Fruit fly (Drosophila melanogaster) whole organism, embryonic: ENCODE results near the gene CG31029.
A peak's percentile ranks its signal among the peaks of the same experiment; 100 is the strongest.

Experiments used
- Atf3 ChIP-seq: fragments of 200-800 bp; sonication (Bioruptor generic); optimal IDR thresholded peaks from 3 replicates; lab custom pipeline; 2016; ENCODE audit warnings: missing biosample characterization, missing genetic modification characterization
- B-H1 ChIP-seq: fragments of 200-800 bp; sonication (Bioruptor generic); IDR thresholded peaks from 3 replicates; pipeline ENCODE4 v1.3.6; 2022; ENCODE audit warnings: missing biosample characterization, missing genetic modification characterization
- CG10565 ChIP-seq: fragments of 200-800 bp; sonication (Bioruptor generic); optimal IDR thresholded peaks from 3 replicates; lab custom pipeline; 2016; ENCODE audit warnings: missing biosample characterization, mild to moderate bottlenecking, missing genetic modification characterization
- CG12155 ChIP-seq: fragments of 200-800 bp; sonication (Bioruptor generic); optimal IDR thresholded peaks from 3 replicates; lab custom pipeline; 2016; ENCODE audit warnings: missing biosample characterization, missing genetic modification characterization
- CG13775 ChIP-seq: fragments of 200-800 bp; sonication (Bioruptor generic); optimal IDR thresholded peaks from 3 replicates; lab custom pipeline; 2017; ENCODE audit warnings: missing biosample characterization, mild to moderate bottlenecking, missing genetic modification characterization
- CG14965 ChIP-seq: fragments of 200-800 bp; sonication (Bioruptor generic); optimal IDR thresholded peaks from 2 replicates; lab custom pipeline; 2016; ENCODE audit warnings: missing biosample characterization, missing genetic modification characterization, borderline replicate concordance
- CG17359 ChIP-seq: fragments of 200-800 bp; sonication (Bioruptor generic); optimal IDR thresholded peaks from 3 replicates; lab custom pipeline; 2018; ENCODE audit warnings: missing biosample characterization, mild to moderate bottlenecking, missing genetic modification characterization, moderate library complexity
- CG18764 ChIP-seq: fragments of 200-800 bp; sonication (Bioruptor generic); optimal IDR thresholded peaks from 3 replicates; lab custom pipeline; 2016; ENCODE audit warnings: missing biosample characterization, missing genetic modification characterization
- CG33213 ChIP-seq: fragments of 200-800 bp; sonication (Bioruptor generic); optimal IDR thresholded peaks from 3 replicates; lab custom pipeline; 2016; ENCODE audit warnings: missing biosample characterization, missing genetic modification characterization
- CG4617 ChIP-seq: fragments of 200-800 bp; sonication (Bioruptor generic); optimal IDR thresholded peaks from 3 replicates; lab custom pipeline; 2016; ENCODE audit warnings: missing biosample characterization, missing genetic modification characterization, borderline replicate concordance
- CG7357 ChIP-seq: fragments of 200-800 bp; sonication (Bioruptor generic); IDR thresholded peaks from 3 replicates; pipeline ENCODE4 v1.3.6; 2022; ENCODE audit warnings: missing biosample characterization, missing genetic modification characterization
- CG7372 ChIP-seq: fragments of 200-800 bp; sonication (Bioruptor generic); IDR thresholded peaks from 2 replicates; pipeline ENCODE4 v1.3.6; 2022; ENCODE audit warnings: missing biosample characterization, missing genetic modification characterization
- CG8359 ChIP-seq: fragments of 200-800 bp; sonication (Bioruptor generic); optimal IDR thresholded peaks from 2 replicates; lab custom pipeline; 2017; ENCODE audit warnings: missing biosample characterization, mild to moderate bottlenecking, missing genetic modification characterization, borderline replicate concordance
- CG8478 ChIP-seq: fragments of >200 bp; optimal IDR thresholded peaks from 2 replicates; lab custom pipeline; 2018
- CG8765 ChIP-seq: fragments of 200-800 bp; sonication (Bioruptor generic); IDR thresholded peaks from 2 replicates; pipeline ENCODE4 v1.3.6; 2022; ENCODE audit warnings: missing biosample characterization, missing genetic modification characterization
- CG9437 ChIP-seq: fragments of 200-800 bp; sonication (Bioruptor generic); optimal IDR thresholded peaks from 2 replicates; lab custom pipeline; 2018; ENCODE audit warnings: missing biosample characterization, mild to moderate bottlenecking, missing genetic modification characterization
- CTCF ChIP-seq: fragments of 200-800 bp; sonication (Bioruptor generic); optimal IDR thresholded peaks from 2 replicates; lab custom pipeline; 2017; ENCODE audit warnings: missing biosample characterization, mild to moderate bottlenecking, missing genetic modification characterization, moderate library complexity
- CkIIα-i1 ChIP-seq: fragments of 200-800 bp; sonication (Bioruptor generic); IDR thresholded peaks from 2 replicates; pipeline ENCODE4 v1.3.6; 2022; ENCODE audit warnings: missing biosample characterization, missing genetic modification characterization
- Dll ChIP-seq: fragments of 200-800 bp; sonication (Bioruptor generic); IDR thresholded peaks from 4 replicates; pipeline ENCODE4 v1.3.6; 2022; ENCODE audit warnings: missing biosample characterization, missing genetic modification characterization; ENCODE audit not compliant: partially characterized antibody
- Doc2 ChIP-seq: fragments of 200-800 bp; sonication (Bioruptor generic); IDR thresholded peaks from 2 replicates; pipeline ENCODE4 v1.3.6; 2022; ENCODE audit warnings: missing biosample characterization, missing genetic modification characterization
- Fer2 ChIP-seq: fragments of 200-800 bp; sonication (Bioruptor generic); optimal IDR thresholded peaks from 2 replicates; lab custom pipeline; 2018; ENCODE audit warnings: missing biosample characterization, mild to moderate bottlenecking, missing genetic modification characterization, moderate library complexity
- HLH54F ChIP-seq: fragments of 200-800 bp; sonication (Bioruptor generic); optimal IDR thresholded peaks from 3 replicates; lab custom pipeline; 2016; ENCODE audit warnings: missing biosample characterization, missing genetic modification characterization
- Hr39 ChIP-seq: fragments of >200 bp; optimal IDR thresholded peaks from 2 replicates; lab custom pipeline; 2017
- Hr51 ChIP-seq, 2 experiments: fragments of 200-800 bp; sonication (Bioruptor generic); optimal IDR thresholded peaks; 2 replicates in 1 of 2; 3 replicates in 1 of 2; lab custom pipeline; 2016 to 2018; ENCODE audit warnings: missing biosample characterization in 2 of 2, missing genetic modification characterization in 2 of 2, mild to moderate bottlenecking in 1 of 2, moderate library complexity in 1 of 2
- NK7.1 ChIP-seq: fragments of 200-800 bp; sonication (Bioruptor generic); optimal IDR thresholded peaks from 3 replicates; lab custom pipeline; 2016; ENCODE audit warnings: missing biosample characterization, missing genetic modification characterization
- Optix ChIP-seq: fragments of 200-800 bp; sonication (Bioruptor generic); IDR thresholded peaks from 3 replicates; pipeline ENCODE4 v1.3.6; 2022; ENCODE audit warnings: missing biosample characterization, missing genetic modification characterization
- Sry-β ChIP-seq: fragments of 200-800 bp; sonication (Bioruptor generic); optimal IDR thresholded peaks from 2 replicates; lab custom pipeline; 2018; ENCODE audit warnings: missing biosample characterization, mild to moderate bottlenecking, missing genetic modification characterization, moderate library complexity
- Stat92E ChIP-seq, 3 experiments: fragments of >200 bp in 2 of 3; fragments of 200-800 bp in 1 of 3; sonication (Bioruptor generic) in 1 of 3; optimal IDR thresholded peaks; 2 replicates each; lab custom pipeline; 2017 to 2019; ENCODE audit warnings: missing biosample characterization in 3 of 3, missing genetic modification characterization in 3 of 3, mild to moderate bottlenecking in 1 of 3, moderate library complexity in 1 of 3
- Taf1 ChIP-seq: fragments of 200-800 bp; sonication (Bioruptor generic); IDR thresholded peaks from 2 replicates; pipeline ENCODE4 v1.3.6; 2022; ENCODE audit warnings: missing biosample characterization, missing genetic modification characterization
- Trl ChIP-seq, 3 experiments: fragments of >200 bp in 2 of 3; fragments of 200-800 bp in 1 of 3; sonication (Bioruptor generic) in 1 of 3; optimal IDR thresholded peaks; 2 replicates in 1 of 3; 3 replicates in 2 of 3; lab custom pipeline; 2016 to 2017; ENCODE audit warnings: missing biosample characterization in 1 of 3, missing genetic modification characterization in 1 of 3
- Xbp1 ChIP-seq: fragments of 200-800 bp; sonication (Bioruptor generic); optimal IDR thresholded peaks from 3 replicates; lab custom pipeline; 2016; ENCODE audit warnings: missing biosample characterization, mild to moderate bottlenecking, missing genetic modification characterization
- br ChIP-seq: fragments of >200 bp; optimal IDR thresholded peaks from 2 replicates; lab custom pipeline; 2017
- bsh ChIP-seq, 2 experiments: fragments of 200-800 bp; sonication (Bioruptor generic); optimal IDR thresholded peaks; 2 replicates each; lab custom pipeline; 2017 to 2018; ENCODE audit warnings: mild to moderate bottlenecking in 2 of 2, missing biosample characterization in 2 of 2, missing genetic modification characterization in 2 of 2, moderate library complexity in 1 of 2
- caup ChIP-seq: fragments of 200-800 bp; sonication (Bioruptor generic); optimal IDR thresholded peaks from 3 replicates; lab custom pipeline; 2017; ENCODE audit warnings: missing biosample characterization, mild to moderate bottlenecking, missing genetic modification characterization, moderate library complexity; ENCODE audit not compliant: severe bottlenecking
- crp ChIP-seq, 2 experiments: fragments of 200-800 bp; sonication (Bioruptor generic); optimal IDR thresholded peaks; 2 replicates in 1 of 2; 3 replicates in 1 of 2; lab custom pipeline; 2017; ENCODE audit warnings: missing biosample characterization in 2 of 2, missing genetic modification characterization in 2 of 2, mild to moderate bottlenecking in 1 of 2, moderate library complexity in 1 of 2
- dm ChIP-seq: fragments of 200-800 bp; sonication (Bioruptor generic); optimal IDR thresholded peaks from 3 replicates; lab custom pipeline; 2016; ENCODE audit warnings: missing biosample characterization, missing genetic modification characterization
- ftz-f1 ChIP-seq: fragments of 200-800 bp; sonication (Bioruptor generic); optimal IDR thresholded peaks from 2 replicates; lab custom pipeline; 2016; ENCODE audit warnings: missing biosample characterization, missing genetic modification characterization
- kay ChIP-seq: fragments of 200-800 bp; sonication (Bioruptor generic); optimal IDR thresholded peaks from 2 replicates; lab custom pipeline; 2016; ENCODE audit warnings: missing biosample characterization, missing genetic modification characterization
- lab ChIP-seq: fragments of 200-800 bp; sonication (Bioruptor generic); optimal IDR thresholded peaks from 3 replicates; lab custom pipeline; 2017; ENCODE audit warnings: missing biosample characterization, missing genetic modification characterization, mild to moderate bottlenecking, moderate library complexity, missing genetic modification reagents
- mirr ChIP-seq: fragments of 200-800 bp; sonication (Bioruptor generic); optimal IDR thresholded peaks from 3 replicates; lab custom pipeline; 2018; ENCODE audit warnings: missing biosample characterization, mild to moderate bottlenecking, missing genetic modification characterization
- otp ChIP-seq: fragments of 200-800 bp; sonication (Bioruptor generic); IDR thresholded peaks from 3 replicates; pipeline ENCODE4, ENCODE4 v1.3.6; 2022; ENCODE audit warnings: missing biosample characterization, missing genetic modification characterization
- peb ChIP-seq: fragments of 200-800 bp; sonication (Bioruptor generic); IDR thresholded peaks from 2 replicates; pipeline ENCODE4 v1.3.6; 2022; ENCODE audit warnings: missing biosample characterization, missing genetic modification characterization
- psq ChIP-seq: fragments of 200-800 bp; sonication (Bioruptor generic); optimal IDR thresholded peaks from 2 replicates; lab custom pipeline; 2017; ENCODE audit warnings: missing biosample characterization, missing genetic modification characterization
- rib ChIP-seq: fragments of 200-800 bp; sonication (Bioruptor generic); IDR thresholded peaks from 2 replicates; pipeline ENCODE4 v1.3.6; 2022; ENCODE audit warnings: missing biosample characterization, missing genetic modification characterization
- sc ChIP-seq, 3 experiments: fragments of >200 bp in 2 of 3; fragments of 200-800 bp in 1 of 3; sonication (Bioruptor generic) in 1 of 3; optimal IDR thresholded peaks; 2 replicates in 2 of 3; 3 replicates in 1 of 3; lab custom pipeline; 2017; ENCODE audit warnings: mild to moderate bottlenecking in 1 of 3, missing biosample characterization in 1 of 3, missing genetic modification characterization in 1 of 3, missing genetic modification reagents in 1 of 3
- so ChIP-seq: fragments of 200-800 bp; sonication (Bioruptor generic); IDR thresholded peaks from 3 replicates; pipeline ENCODE4 v1.3.6; 2022; ENCODE audit warnings: missing biosample characterization, missing genetic modification characterization
- sob ChIP-seq: fragments of 200-800 bp; sonication (Bioruptor generic); IDR thresholded peaks from 2 replicates; pipeline ENCODE4 v1.3.6; 2022; ENCODE audit warnings: missing biosample characterization, missing genetic modification characterization
- sqz ChIP-seq: fragments of 200-800 bp; sonication (Bioruptor generic); optimal IDR thresholded peaks from 3 replicates; lab custom pipeline; 2018; ENCODE audit warnings: missing biosample characterization, mild to moderate bottlenecking, missing genetic modification characterization
- sr ChIP-seq: fragments of 200-800 bp; sonication (Bioruptor generic); IDR thresholded peaks from 3 replicates; pipeline ENCODE4 v1.3.6; 2022; ENCODE audit warnings: missing biosample characterization, missing genetic modification characterization
- unpg ChIP-seq: fragments of 200-800 bp; sonication (Bioruptor generic); optimal IDR thresholded peaks from 3 replicates; lab custom pipeline; 2018; ENCODE audit warnings: missing biosample characterization, mild to moderate bottlenecking, missing genetic modification characterization, moderate library complexity
- wek ChIP-seq: fragments of 200-800 bp; sonication (Bioruptor generic); optimal IDR thresholded peaks from 3 replicates; lab custom pipeline; 2018; ENCODE audit warnings: missing biosample characterization, mild to moderate bottlenecking, missing genetic modification characterization, moderate library complexity

CG31029 gene

DNA sequence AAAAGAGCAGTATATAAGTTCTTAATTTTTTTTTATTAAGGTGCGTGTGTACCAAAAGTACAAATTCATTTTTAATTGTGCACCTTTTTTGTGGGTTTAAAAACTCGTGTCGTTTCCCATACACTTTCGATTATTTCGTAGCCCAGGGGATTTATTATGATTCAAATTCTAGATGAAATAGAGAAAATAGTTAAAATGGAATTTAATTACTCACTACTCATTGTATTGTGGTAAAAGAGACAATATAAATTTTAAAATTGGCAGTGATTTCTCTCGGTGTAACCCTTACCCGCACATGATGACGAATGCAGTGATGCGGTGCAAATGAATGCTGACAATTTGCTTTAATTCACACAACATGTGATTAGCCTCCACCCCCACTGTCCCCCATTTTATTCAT, 49.0 kb downstream of the CG31029 start (continued):
- no peak for TF ChIP-seq CG33213 (GFP tag; lab: Kevin White, UChicago)
- TF ChIP-seq sc (optimal IDR thresholded peaks at IDR 0.05; lab: Kevin White, UChicago) = no peak
- no peak for TF ChIP-seq sc (GFP tag; optimal IDR thresholded peaks at IDR 0.05; lab: Kevin White, UChicago)
- no peak for TF ChIP-seq Dll
- no peak for TF ChIP-seq crp (GFP tag; optimal IDR thresholded peaks at IDR 0.05; lab: Kevin White, UChicago)
- TF ChIP-seq CG7357 = no peak
- peak; percentile 14 for TF ChIP-seq unpg (GFP tag; lab: Kevin White, UChicago)
- TF ChIP-seq rib (GFP tag; lab: Robert Waterston, UW) = no peak
- peak in 1 of 2 experiments; percentile 44 for TF ChIP-seq Hr51 (GFP tag; optimal IDR thresholded peaks at IDR 0.05; lab: Kevin White, UChicago)
- no peak for TF ChIP-seq HLH54F (GFP tag; lab: Kevin White, UChicago)
- TF ChIP-seq Doc2 = no peak
- no peak for TF ChIP-seq CG10565 (GFP tag; lab: Kevin White, UChicago)
- TF ChIP-seq sqz (GFP tag; lab: Kevin White, UChicago) = no peak
- TF ChIP-seq kay (GFP tag; lab: Kevin White, UChicago) = no peak
- peak; percentile 15 for TF ChIP-seq Xbp1
- TF ChIP-seq dm (GFP tag; lab: Kevin White, UChicago) = no peak
- no peak for TF ChIP-seq CG8765 (GFP tag; lab: Robert Waterston, UW)
- no peak for TF ChIP-seq Taf1 (GFP tag; lab: Robert Waterston, UW)
- no peak for TF ChIP-seq wek (GFP tag; lab: Kevin White, UChicago)
- no peak for TF ChIP-seq CkIIα-i1 (GFP tag; lab: Robert Waterston, UW)
- TF ChIP-seq Fer2 = no peak
- TF ChIP-seq CG9437 = no peak
- no peak for TF ChIP-seq CG4617 (GFP tag; lab: Kevin White, UChicago)
- no peak for TF ChIP-seq CG14965 (GFP tag; lab: Kevin White, UChicago)
- no peak for TF ChIP-seq CG12155 (GFP tag; lab: Kevin White, UChicago)
- TF ChIP-seq sr (GFP tag; lab: Robert Waterston, UW) = no peak
- TF ChIP-seq CG8478 (lab: Kevin White, UChicago) = no peak
- no peak for TF ChIP-seq CG17359 (tag; lab: Kevin White, UChicago)
- no peak for TF ChIP-seq Stat92E (GFP tag; optimal IDR thresholded peaks at IDR 0.05; lab: Kevin White, UChicago)
- TF ChIP-seq caup (GFP tag; lab: Kevin White, UChicago) = no peak
- no peak for TF ChIP-seq sob (GFP tag; lab: Robert Waterston, UW)
- TF ChIP-seq CTCF (GFP tag; lab: Kevin White, UChicago) = no peak
- peak; percentile 20 for TF ChIP-seq lab
- TF ChIP-seq CG13775 (GFP tag; lab: Kevin White, UChicago) = no peak
- no peak for TF ChIP-seq otp
- TF ChIP-seq CG18764 = no peak
- TF ChIP-seq Sry-β (GFP tag; lab: Kevin White, UChicago) = no peak
- no peak for TF ChIP-seq CG7372 (GFP tag; lab: Robert Waterston, UW)
- no peak for TF ChIP-seq Trl (optimal IDR thresholded peaks at IDR 0.05; lab: Kevin White, UChicago)
- TF ChIP-seq Trl (GFP tag; optimal IDR thresholded peaks at IDR 0.05; lab: Kevin White, UChicago) = no peak
- no peak for TF ChIP-seq mirr
- no peak for TF ChIP-seq psq (GFP tag; lab: Kevin White, UChicago)
- TF ChIP-seq Atf3 (GFP tag; lab: Kevin White, UChicago) = no peak
- TF ChIP-seq Hr39 = no peak
- TF ChIP-seq peb (GFP tag; lab: Robert Waterston, UW) = no peak
- TF ChIP-seq ftz-f1 (GFP tag; lab: Kevin White, UChicago) = no peak
- no peak for TF ChIP-seq Optix (GFP tag; lab: Robert Waterston, UW)
- TF ChIP-seq B-H1 (GFP tag; lab: Robert Waterston, UW) = no peak
- no peak for TF ChIP-seq NK7.1 (GFP tag; lab: Kevin White, UChicago)
- no peak for TF ChIP-seq so (GFP tag; lab: Robert Waterston, UW)
- TF ChIP-seq br = no peak
- no peak for TF ChIP-seq CG8359 (GFP tag; lab: Kevin White, UChicago)
- peak in 1 of 2 experiments; percentile 35 for TF ChIP-seq bsh (GFP tag; optimal IDR thresholded peaks at IDR 0.05; lab: Kevin White, UChicago)
